Fruit fly (Drosophila melanogaster) Kc167 (cell line): ENCODE results near the gene CG7656.

ENCODE experiments used
- Myc ChIP-seq: fragments of >200 bp; optimal IDR thresholded peaks from 2 replicates; lab custom pipeline; 2017; ENCODE audit warnings: missing external identifiers
- Sin3A ChIP-seq: fragments of >200 bp; optimal IDR thresholded peaks from 2 replicates; lab custom pipeline; 2018; ENCODE audit warnings: missing external identifiers
- h ChIP-seq: fragments of >200 bp; optimal IDR thresholded peaks from 3 replicates; lab custom pipeline; 2018; ENCODE audit warnings: missing external identifiers
- insv ChIP-seq: fragments of >200 bp; optimal IDR thresholded peaks from 3 replicates; lab custom pipeline; 2018; ENCODE audit warnings: missing external identifiers
- psq ChIP-seq: fragments of >200 bp; optimal IDR thresholded peaks from 2 replicates; lab custom pipeline; 2017; ENCODE audit warnings: missing external identifiers
- ttk ChIP-seq: sonication (Bioruptor generic); optimal IDR thresholded peaks from 2 replicates; lab custom pipeline; 2017; ENCODE audit warnings: missing external identifiers

DNA sequence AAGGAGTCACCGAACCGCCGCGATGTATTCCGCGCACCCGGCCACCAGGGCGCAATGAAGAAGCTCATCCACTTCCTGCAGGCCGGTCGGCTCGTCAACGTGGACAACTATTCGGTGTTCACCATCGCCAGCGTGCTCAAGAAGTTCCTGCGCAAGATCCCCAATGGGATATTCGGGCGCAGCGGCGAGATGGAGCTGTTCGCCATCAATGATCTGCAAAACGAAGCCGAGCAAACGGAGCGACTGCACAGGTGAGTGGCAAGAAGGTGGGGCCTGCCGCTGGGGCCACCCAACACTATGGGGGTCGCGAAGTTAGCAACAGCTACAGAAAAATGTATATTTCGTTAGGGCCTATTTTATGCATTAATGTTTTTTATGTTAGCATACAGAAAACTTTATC, 1.8 kb upstream of the CG7656 start:
- no peak for TF ChIP-seq insv
- no peak for TF ChIP-seq h (lab: Kevin White, UChicago)
- no peak for TF ChIP-seq psq (lab: Kevin White, UChicago)
- no peak for TF ChIP-seq Sin3A (lab: Kevin White, UChicago)
- TF ChIP-seq ttk (lab: Kevin White, UChicago) = no peak
- TF ChIP-seq Myc (lab: Kevin White, UChicago) = no peak
